Fruit fly (Drosophila melanogaster): ENCODE measurements around the gene CG7299.

CG7299 gene

DNA sequence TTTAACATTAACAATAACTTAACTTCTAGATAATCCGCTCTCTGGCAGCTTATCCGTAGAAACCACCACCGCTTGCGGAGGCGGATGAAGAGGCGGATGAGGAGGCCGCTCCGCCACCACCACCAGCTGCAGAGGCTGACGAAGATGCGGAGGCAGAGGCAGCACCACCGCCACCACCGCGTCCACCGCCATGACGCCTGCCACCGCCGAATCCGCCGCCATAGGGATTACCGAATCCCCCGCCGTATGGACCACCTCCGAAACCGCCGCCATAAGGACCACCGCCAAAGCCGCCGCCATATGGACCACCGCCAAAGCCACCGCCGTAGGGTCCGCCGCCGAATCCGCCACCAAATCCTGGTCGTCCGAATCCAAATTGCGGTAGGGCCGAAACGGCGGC is 4.6 kb upstream of the CG7299 start (continued):
- TF ChIP-seq CG9932 (GFP tag; IDR thresholded peaks at IDR 0.05): peak; percentile 28; the same call in 1 of the 2 replicates
- no peak for TF ChIP-seq vfl (GFP tag; optimal IDR thresholded peaks at IDR 0.05)
- TF ChIP-seq CG17612 (GFP tag; IDR thresholded peaks at IDR 0.05): 0 out of 2 replicates have a peak, but pooled peaks have one; percentile 20
- TF ChIP-seq chinmo (GFP tag; IDR thresholded peaks at IDR 0.05; ENCODE audit: partially characterized antibody): 0 out of 4 replicates have a peak, but pooled peaks have one; percentile 18
- peak; percentile 73; the same call in 2 of the 3 replicates for TF ChIP-seq sr (GFP tag; IDR thresholded peaks at IDR 0.05)

DNA sequence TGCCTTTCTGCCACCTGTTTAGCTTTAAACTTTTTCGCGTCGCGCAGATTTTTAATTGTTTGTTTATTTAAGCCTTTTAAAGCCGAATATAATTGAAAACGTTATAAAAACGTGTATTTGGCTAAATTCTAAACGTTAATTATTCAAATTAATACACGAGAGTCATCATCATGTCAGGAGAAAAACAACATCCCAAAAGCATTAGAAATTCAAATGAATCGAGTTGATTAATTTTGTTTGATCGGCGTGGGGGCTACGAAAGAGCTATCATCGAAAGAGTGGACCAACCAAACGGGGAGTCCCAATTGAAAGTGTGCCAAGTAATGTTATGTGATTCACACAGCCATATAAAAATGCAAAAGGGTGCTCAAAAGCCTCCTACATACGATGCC is 3.6 kb upstream of the CG7299 start:
- TF ChIP-seq Hr3 (GFP tag; optimal IDR thresholded peaks at IDR 0.05): no peak
- no peak for TF ChIP-seq Hey (tag; optimal IDR thresholded peaks at IDR 0.05)
- TF ChIP-seq usp (GFP tag; optimal IDR thresholded peaks at IDR 0.05): no peak
- TF ChIP-seq salm (tag; optimal IDR thresholded peaks at IDR 0.05): no peak
- no peak for TF ChIP-seq Neu2 (GFP tag; optimal IDR thresholded peaks at IDR 0.05; ENCODE audit: borderline replicate concordance)
- no peak for TF ChIP-seq CG8359 (GFP tag; optimal IDR thresholded peaks at IDR 0.05; ENCODE audit: borderline replicate concordance)
- no peak for TF ChIP-seq CG3065 (GFP tag; optimal IDR thresholded peaks at IDR 0.05)
- no peak for TF ChIP-seq CG2120 (GFP tag; optimal IDR thresholded peaks at IDR 0.05)
- TF ChIP-seq gt (GFP tag; IDR thresholded peaks at IDR 0.05): no peak
- no peak for TF ChIP-seq Atf-2 (GFP tag; optimal IDR thresholded peaks at IDR 0.05)
- TF ChIP-seq CG4424 (GFP tag; optimal IDR thresholded peaks at IDR 0.05): no peak
- TF ChIP-seq CG12219 (GFP tag; optimal IDR thresholded peaks at IDR 0.05): no peak
- TF ChIP-seq CHES-1-like (GFP tag; optimal IDR thresholded peaks at IDR 0.05): no peak
- peak; percentile 61; the same call in 1 of the 2 replicates for TF ChIP-seq vvl (GFP tag; IDR thresholded peaks at IDR 0.05)
- TF ChIP-seq CG14050 (GFP tag; IDR thresholded peaks at IDR 0.05): no peak
- TF ChIP-seq abd-A (tag; optimal IDR thresholded peaks at IDR 0.05): peak; percentile 56
- TF ChIP-seq her (GFP tag; optimal IDR thresholded peaks at IDR 0.05): no peak

DNA sequence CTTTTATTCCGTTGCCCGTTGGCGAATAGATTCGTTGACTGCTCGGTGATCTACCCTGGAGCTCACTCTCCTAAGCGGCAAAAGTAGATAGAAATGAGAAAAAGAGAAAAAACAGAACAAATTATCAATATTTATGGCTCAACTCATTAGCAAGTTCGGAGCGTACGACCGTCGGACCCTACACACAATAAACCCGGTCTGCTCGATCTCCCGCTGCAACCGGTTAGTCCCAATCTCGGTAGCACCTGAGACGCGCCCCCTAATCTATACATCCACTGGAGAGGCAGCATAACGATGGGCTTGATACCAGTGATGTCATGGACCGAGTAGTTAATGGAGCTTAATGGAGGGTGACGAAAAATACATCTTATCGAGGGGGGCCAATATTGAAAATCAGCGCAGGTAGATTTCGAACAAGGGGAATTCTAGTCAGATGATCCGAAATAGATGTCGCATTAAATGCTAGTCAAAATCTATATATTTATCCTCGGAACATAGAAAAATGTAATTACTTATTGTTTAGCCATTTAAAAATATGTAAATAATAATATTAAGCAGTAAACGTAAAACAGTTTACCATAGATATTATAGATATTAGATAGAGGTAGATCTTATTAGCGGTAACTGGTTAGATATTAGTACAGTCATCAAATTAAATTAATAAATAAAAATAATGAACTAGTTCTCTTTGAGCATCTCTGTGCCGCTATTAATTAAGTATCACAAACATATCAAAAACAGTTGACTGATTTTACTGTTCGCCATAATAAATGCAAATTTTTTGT is 3.0 kb upstream of the CG7299 start, which contains the start of gene CG7296:
CG7296 (minus strand) TSS at position 58 of the 785 bp plus-strand sequence.
- TF ChIP-seq ash1 (GFP tag; optimal IDR thresholded peaks at IDR 0.05) (no peak), shn (GFP tag; optimal IDR thresholded peaks at IDR 0.05) (no peak), CG2678 (tag; optimal IDR thresholded peaks at IDR 0.05) (no peak), CG31365 (tag; optimal IDR thresholded peaks at IDR 0.05) (no peak), MTF-1 (GFP tag; optimal IDR thresholded peaks at IDR 0.05; ENCODE audit: borderline replicate concordance) (no peak), Ets65A (GFP tag) (no peak), chm (GFP tag; IDR thresholded peaks at IDR 0.05) (no peak), Xbp1 (GFP tag; optimal IDR thresholded peaks at IDR 0.05) (no peak), sna (GFP tag; IDR thresholded peaks at IDR 0.05; ENCODE audit: partially characterized antibody) (no peak), prd (optimal IDR thresholded peaks at IDR 0.05) (no peak), prd (GFP tag; IDR thresholded peaks at IDR 0.05) (no peak), eve (GFP tag; optimal IDR thresholded peaks at IDR 0.05) (no peak), exex (tag; optimal IDR thresholded peaks at IDR 0.05) (no peak), CG12769 (tag; optimal IDR thresholded peaks at IDR 0.05) (peak; percentile 71), CG10979 (tag; optimal IDR thresholded peaks at IDR 0.05) (no peak), org-1 (GFP tag; optimal IDR thresholded peaks at IDR 0.05) (no peak), kni (GFP tag; optimal IDR thresholded peaks at IDR 0.05) (peak; percentile 33), mam (GFP tag; optimal IDR thresholded peaks at IDR 0.05) (no peak), slou (GFP tag; optimal IDR thresholded peaks at IDR 0.05) (no peak), C15 (GFP tag; IDR thresholded peaks at IDR 0.05) (no peak), Dip2 (GFP tag; IDR thresholded peaks at IDR 0.05) (no peak), Awh (GFP tag; IDR thresholded peaks at IDR 0.05) (peak; percentile 90), CG10959 (GFP tag; IDR thresholded peaks at IDR 0.05) (no peak), row (GFP tag; IDR thresholded peaks at IDR 0.05) (0 out of 3 replicates have a peak, but pooled peaks have one; percentile 19), CG3726 (GFP tag; IDR thresholded peaks at IDR 0.05) (no peak), CG9876 (GFP tag; optimal IDR thresholded peaks at IDR 0.05) (no peak), knrl (GFP tag; IDR thresholded peaks at IDR 0.05; ENCODE audit: partially characterized antibody) (no peak)

Data from whole organism, embryonic.